Fruit fly (Drosophila melanogaster): Measurements from ENCODE around the gene CG3062.
A peak's percentile ranks its signal among the peaks of the same experiment; 100 is the strongest.

The CG3062 gene

dm6 chrX:4684444-4684924 lies 39.8 kb upstream of the CG3062 start (continued):
- TF ChIP-seq NFAT (GFP tag; IDR thresholded peaks at IDR 0.05): peak; percentile 95
- peak; percentile 74; the same call in 2 of the 3 replicates for TF ChIP-seq CG34224 (GFP tag; IDR thresholded peaks at IDR 0.05; ENCODE audit: partially characterized antibody)
- TF ChIP-seq CG11398 (GFP tag; optimal IDR thresholded peaks at IDR 0.05): peak; percentile 68
- no peak for TF ChIP-seq BtbVII (GFP tag; optimal IDR thresholded peaks at IDR 0.05)
- TF ChIP-seq crol (GFP tag; IDR thresholded peaks at IDR 0.05): peak; percentile 85
- TF ChIP-seq CG6765 (GFP tag; optimal IDR thresholded peaks at IDR 0.05): peak; percentile 50
- TF ChIP-seq scrt (GFP tag; optimal IDR thresholded peaks at IDR 0.05): peak; percentile 64
- peak; percentile 67 for TF ChIP-seq tap (tag; optimal IDR thresholded peaks at IDR 0.05)
- TF ChIP-seq Oaz (GFP tag; IDR thresholded peaks at IDR 0.05): peak; percentile 84
- TF ChIP-seq Dref (GFP tag; IDR thresholded peaks at IDR 0.05): peak; percentile 62
- peak; percentile 90 for TF ChIP-seq Ptx1 (GFP tag; IDR thresholded peaks at IDR 0.05)
- peak; percentile 88 for TF ChIP-seq Side (GFP tag; optimal IDR thresholded peaks at IDR 0.05)
- peak; percentile 77 for TF ChIP-seq CG13296 (GFP tag; optimal IDR thresholded peaks at IDR 0.05)
- TF ChIP-seq CG17912 (GFP tag; optimal IDR thresholded peaks at IDR 0.05): peak; percentile 65
- TF ChIP-seq CG11504 (tag; optimal IDR thresholded peaks at IDR 0.05): peak; percentile 86
- peak; percentile 69 for TF ChIP-seq aop (GFP tag; IDR thresholded peaks at IDR 0.05)
- no peak for TF ChIP-seq tio (GFP tag; optimal IDR thresholded peaks at IDR 0.05)
- TF ChIP-seq Hr51 (GFP tag; optimal IDR thresholded peaks at IDR 0.05): peak; percentile 81 to 83
- TF ChIP-seq mam (GFP tag; optimal IDR thresholded peaks at IDR 0.05): peak; percentile 91
- peak; percentile 87 for TF ChIP-seq CG6175 (GFP tag; IDR thresholded peaks at IDR 0.05)
- TF ChIP-seq gcm (GFP tag; optimal IDR thresholded peaks at IDR 0.05): peak; percentile 51
- peak; percentile 54 for TF ChIP-seq zen (tag; optimal IDR thresholded peaks at IDR 0.05)
- peak in 1 of 2 experiments; percentile 43 for TF ChIP-seq crp (GFP tag; optimal IDR thresholded peaks at IDR 0.05)
- peak; percentile 78 for TF ChIP-seq CG8765 (GFP tag; IDR thresholded peaks at IDR 0.05)
- no peak for TF ChIP-seq luna (GFP tag; optimal IDR thresholded peaks at IDR 0.05)
- TF ChIP-seq Rx (GFP tag; IDR thresholded peaks at IDR 0.05): peak; percentile 79
- peak; percentile 79 for TF ChIP-seq CrebB (tag; optimal IDR thresholded peaks at IDR 0.05)
- TF ChIP-seq tgo (GFP tag; IDR thresholded peaks at IDR 0.05): peak; percentile 89
- peak; percentile 87 for TF ChIP-seq CG10366 (GFP tag; IDR thresholded peaks at IDR 0.05)
- TF ChIP-seq CG42726 (GFP tag; IDR thresholded peaks at IDR 0.05; ENCODE audit: partially characterized antibody): peak; percentile 91
- peak; percentile 76 for TF ChIP-seq CG5953 (GFP tag; IDR thresholded peaks at IDR 0.05)
- TF ChIP-seq Dip2 (GFP tag; IDR thresholded peaks at IDR 0.05): no peak
- TF ChIP-seq CG2116 (GFP tag; optimal IDR thresholded peaks at IDR 0.05): peak; percentile 97
- peak; percentile 48; the same call in 1 of the 3 replicates for TF ChIP-seq C15 (GFP tag; IDR thresholded peaks at IDR 0.05)
- TF ChIP-seq CG7839 (tag; optimal IDR thresholded peaks at IDR 0.05): peak; percentile 81
- TF ChIP-seq rib (GFP tag; IDR thresholded peaks at IDR 0.05): peak; percentile 86
- peak; percentile 90 for TF ChIP-seq Myb (GFP tag; optimal IDR thresholded peaks at IDR 0.05)
- peak; percentile 82 for TF ChIP-seq tna (GFP tag; IDR thresholded peaks at IDR 0.05; ENCODE audit: partially characterized antibody)
- peak; percentile 58 for TF ChIP-seq CG30020 (tag; optimal IDR thresholded peaks at IDR 0.05)
- TF ChIP-seq bbx (GFP tag; IDR thresholded peaks at IDR 0.05; ENCODE audit: partially characterized antibody): peak; percentile 82
- peak; percentile 94 for TF ChIP-seq CG14014 (GFP tag; IDR thresholded peaks at IDR 0.05)
- no peak for TF ChIP-seq odd (GFP tag; optimal IDR thresholded peaks at IDR 0.05)
- peak; percentile 64 for TF ChIP-seq nerfin-2 (GFP tag; IDR thresholded peaks at IDR 0.05; ENCODE audit: partially characterized antibody)
- peak; percentile 73 for TF ChIP-seq klu (GFP tag; IDR thresholded peaks at IDR 0.05)
- TF ChIP-seq Lpt (GFP tag; optimal IDR thresholded peaks at IDR 0.05): no peak
- TF ChIP-seq esg (GFP tag; conservative IDR thresholded peaks at IDR 0.05): peak; percentile 86
- TF ChIP-seq zfh1 (GFP tag; IDR thresholded peaks at IDR 0.05): peak; percentile 91
- TF ChIP-seq CG6254 (GFP tag; optimal IDR thresholded peaks at IDR 0.05): peak; percentile 19
- peak; percentile 85 for TF ChIP-seq sr (GFP tag; IDR thresholded peaks at IDR 0.05)
- TF ChIP-seq Mrtf (GFP tag; IDR thresholded peaks at IDR 0.05): peak; percentile 85
- TF ChIP-seq CG11723 (GFP tag; optimal IDR thresholded peaks at IDR 0.05): peak; percentile 66

Data from whole organism, embryonic.